Fruit fly (Drosophila melanogaster): ENCODE results near the gene Rat1.

Gene Rat1

DNA sequence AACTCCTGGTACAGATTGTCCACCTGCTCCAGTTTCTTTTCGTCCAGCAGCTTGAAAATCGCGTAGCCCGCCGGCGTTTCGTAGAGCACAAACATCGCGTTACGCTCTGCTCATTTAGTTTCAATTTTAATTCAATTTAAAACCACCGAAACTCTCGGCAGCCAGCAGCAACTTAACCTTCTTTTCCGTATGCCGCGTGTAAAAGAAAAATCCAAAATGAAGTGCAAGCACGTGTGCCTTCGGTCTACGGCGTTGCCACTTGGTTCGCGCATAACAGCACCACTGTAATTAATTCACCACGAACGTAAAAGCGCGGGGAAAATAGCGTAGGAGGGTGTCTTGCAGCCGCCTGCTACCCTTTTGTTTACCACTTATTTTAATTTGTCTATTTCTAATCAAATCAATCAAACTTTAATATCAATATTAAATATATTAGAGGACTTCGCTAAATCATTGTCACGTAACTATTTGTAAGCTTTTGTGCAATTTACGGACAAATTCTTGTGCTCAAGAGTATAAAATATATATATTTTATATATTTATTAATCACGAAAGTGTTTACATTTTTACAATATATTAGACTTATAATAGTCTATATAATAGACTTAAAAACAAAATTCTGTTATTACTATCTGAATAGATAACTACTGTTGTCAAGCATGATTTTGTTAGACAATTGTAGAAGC lies 10.8 kb downstream of the Rat1 start, which contains the start of gene nop5 (continued):
- TF ChIP-seq gfzf (GFP tag; optimal IDR thresholded peaks at IDR 0.05), result no peak
- TF ChIP-seq sc (optimal IDR thresholded peaks at IDR 0.05), result no peak
- TF ChIP-seq sc (GFP tag; optimal IDR thresholded peaks at IDR 0.05), result no peak
- no peak for TF ChIP-seq nerfin-2 (GFP tag; IDR thresholded peaks at IDR 0.05; ENCODE audit: partially characterized antibody)
- no peak for TF ChIP-seq CG8765 (GFP tag; IDR thresholded peaks at IDR 0.05)
- TF ChIP-seq Max (GFP tag; optimal IDR thresholded peaks at IDR 0.05), result peak; percentile 60
- TF ChIP-seq Spps (tag; optimal IDR thresholded peaks at IDR 0.05), result no peak
- peak; percentile 47 for TF ChIP-seq CG1602 (GFP tag; optimal IDR thresholded peaks at IDR 0.05)
- TF ChIP-seq ase (GFP tag; IDR thresholded peaks at IDR 0.05), result no peak
- no peak for TF ChIP-seq knrl (GFP tag; IDR thresholded peaks at IDR 0.05; ENCODE audit: partially characterized antibody)
- peak; percentile 73 for TF ChIP-seq CG13775 (GFP tag; optimal IDR thresholded peaks at IDR 0.05)
- TF ChIP-seq CG1233 (GFP tag; optimal IDR thresholded peaks at IDR 0.05), result peak; percentile 76
- TF ChIP-seq fd64A (GFP tag; optimal IDR thresholded peaks at IDR 0.05), result no peak
- TF ChIP-seq CG12155 (GFP tag; optimal IDR thresholded peaks at IDR 0.05), result peak; percentile 27
- peak; percentile 18 for TF ChIP-seq CG13123 (GFP tag; optimal IDR thresholded peaks at IDR 0.05)
- TF ChIP-seq CG4424 (GFP tag; optimal IDR thresholded peaks at IDR 0.05), result peak; percentile 44
- TF ChIP-seq CG8388 (GFP tag; optimal IDR thresholded peaks at IDR 0.05), result peak; percentile 69
- TF ChIP-seq HLHmδ (GFP tag; optimal IDR thresholded peaks at IDR 0.05), result peak; percentile 43
- peak; percentile 69 for TF ChIP-seq CG10267 (tag; optimal IDR thresholded peaks at IDR 0.05)
- TF ChIP-seq CG1647 (GFP tag; optimal IDR thresholded peaks at IDR 0.05), result no peak
- peak; percentile 81 for TF ChIP-seq CG9437 (GFP tag; optimal IDR thresholded peaks at IDR 0.05)
- peak; percentile 37; the same call in 1 of the 2 replicates for TF ChIP-seq CG9215 (GFP tag; IDR thresholded peaks at IDR 0.05)
- TF ChIP-seq stc (GFP tag; IDR thresholded peaks at IDR 0.05), result no peak
- TF ChIP-seq Oaz (GFP tag; IDR thresholded peaks at IDR 0.05), result no peak
- TF ChIP-seq nom (GFP tag; optimal IDR thresholded peaks at IDR 0.05), result peak; percentile 19
- TF ChIP-seq Hey (tag; optimal IDR thresholded peaks at IDR 0.05), result no peak
- TF ChIP-seq Mad (GFP tag; optimal IDR thresholded peaks at IDR 0.05), result peak; percentile 10
- TF ChIP-seq Hr39 (optimal IDR thresholded peaks at IDR 0.05), result no peak
- TF ChIP-seq hbn (GFP tag; IDR thresholded peaks at IDR 0.05; ENCODE audit: partially characterized antibody), result no peak
- TF ChIP-seq CG11093 (GFP tag; IDR thresholded peaks at IDR 0.05), result no peak
- no peak for TF ChIP-seq crc (GFP tag; optimal IDR thresholded peaks at IDR 0.05)
- peak; percentile 44 for TF ChIP-seq sd (tag; optimal IDR thresholded peaks at IDR 0.05)
- no peak for TF ChIP-seq CG4282 (GFP tag; optimal IDR thresholded peaks at IDR 0.05)
- no peak for TF ChIP-seq ems (GFP tag; optimal IDR thresholded peaks at IDR 0.05)
- peak; percentile 30; the same call in 1 of the 2 replicates for TF ChIP-seq CG13287 (GFP tag; IDR thresholded peaks at IDR 0.05; ENCODE audit: partially characterized antibody)
- no peak for TF ChIP-seq CG16779 (GFP tag; IDR thresholded peaks at IDR 0.05)
- peak; percentile 33 for TF ChIP-seq Chrac-16 (GFP tag; optimal IDR thresholded peaks at IDR 0.05)
- no peak for TF ChIP-seq Dbx (GFP tag; IDR thresholded peaks at IDR 0.05)
- TF ChIP-seq gce (GFP tag; IDR thresholded peaks at IDR 0.05), result no peak
- TF ChIP-seq Kr (GFP tag; optimal IDR thresholded peaks at IDR 0.05), result no peak
- peak; percentile 28 for TF ChIP-seq Sry-β (GFP tag; optimal IDR thresholded peaks at IDR 0.05)
- peak; percentile 74 for TF ChIP-seq CG17385 (GFP tag; optimal IDR thresholded peaks at IDR 0.05)
- TF ChIP-seq dan (GFP tag; IDR thresholded peaks at IDR 0.05), result no peak
- no peak for TF ChIP-seq Hr78 (GFP tag; optimal IDR thresholded peaks at IDR 0.05)
- no peak for TF ChIP-seq wor (GFP tag; IDR thresholded peaks at IDR 0.05)
- TF ChIP-seq CG13624 (GFP tag; optimal IDR thresholded peaks at IDR 0.05), result no peak
- peak; percentile 93 for TF ChIP-seq bigmax (GFP tag; optimal IDR thresholded peaks at IDR 0.05)
- no peak for TF ChIP-seq CG33213 (GFP tag; optimal IDR thresholded peaks at IDR 0.05)
- TF ChIP-seq CG6175 (GFP tag; IDR thresholded peaks at IDR 0.05), result no peak
- TF ChIP-seq h (optimal IDR thresholded peaks at IDR 0.05), result no peak
- TF ChIP-seq CG30431 (GFP tag; optimal IDR thresholded peaks at IDR 0.05), result peak; percentile 35
